Fruit fly (Drosophila melanogaster) whole organism, embryonic: ENCODE measurements around the gene CG14818.

Source experiments
- Abd-B ChIP-seq: fragments of 200-800 bp; sonication (Bioruptor generic); optimal IDR thresholded peaks from 2 replicates; lab custom pipeline; 2018; ENCODE audit warnings: missing biosample characterization, mild to moderate bottlenecking, missing genetic modification characterization, moderate library complexity
- B-H2 ChIP-seq: fragments of 200-800 bp; sonication (Bioruptor generic); optimal IDR thresholded peaks from 2 replicates; lab custom pipeline; 2018; ENCODE audit warnings: missing biosample characterization, mild to moderate bottlenecking, missing genetic modification characterization
- CG10274 ChIP-seq: fragments of 200-800 bp; sonication (Bioruptor generic); optimal IDR thresholded peaks from 3 replicates; lab custom pipeline; 2017; ENCODE audit warnings: missing biosample characterization, mild to moderate bottlenecking, missing genetic modification characterization
- CG10462 ChIP-seq: fragments of 200-800 bp; sonication (Bioruptor generic); optimal IDR thresholded peaks from 2 replicates; lab custom pipeline; 2016; ENCODE audit warnings: missing biosample characterization, missing genetic modification characterization
- CG11085 ChIP-seq: fragments of 200-800 bp; sonication (Bioruptor generic); IDR thresholded peaks from 2 replicates; pipeline ENCODE4 v1.3.6; 2022; ENCODE audit warnings: missing biosample characterization, missing genetic modification characterization
- CG11695 ChIP-seq: fragments of 200-800 bp; sonication (Bioruptor generic); IDR thresholded peaks from 3 replicates; pipeline ENCODE4 v1.3.6; 2022; ENCODE audit warnings: missing biosample characterization, missing genetic modification characterization
- CG12942 ChIP-seq: fragments of 200-800 bp; sonication (Bioruptor generic); optimal IDR thresholded peaks from 3 replicates; lab custom pipeline; 2016; ENCODE audit warnings: missing biosample characterization, missing genetic modification characterization
- CG13296 ChIP-seq: fragments of 200-800 bp; sonication (Bioruptor generic); optimal IDR thresholded peaks from 3 replicates; lab custom pipeline; 2018; ENCODE audit warnings: missing biosample characterization, mild to moderate bottlenecking, missing genetic modification characterization
- CG13624 ChIP-seq: fragments of 200-800 bp; sonication (Bioruptor generic); optimal IDR thresholded peaks from 2 replicates; lab custom pipeline; 2016; ENCODE audit warnings: missing biosample characterization, missing genetic modification characterization
- CG15269 ChIP-seq: fragments of 200-800 bp; sonication (Bioruptor generic); optimal IDR thresholded peaks from 2 replicates; lab custom pipeline; 2018; ENCODE audit warnings: missing biosample characterization, mild to moderate bottlenecking, missing genetic modification characterization, moderate library complexity
- CG15514 ChIP-seq: fragments of 200-800 bp; sonication (Bioruptor generic); optimal IDR thresholded peaks from 3 replicates; lab custom pipeline; 2017; ENCODE audit warnings: missing biosample characterization, missing genetic modification characterization, mild to moderate bottlenecking, moderate library complexity, missing genetic modification reagents
- CG16813 ChIP-seq: fragments of 200-800 bp; sonication (Bioruptor generic); IDR thresholded peaks from 3 replicates; pipeline ENCODE4 v1.3.6; 2022; ENCODE audit warnings: missing biosample characterization, missing genetic modification characterization; ENCODE audit not compliant: partially characterized antibody
- CG17385 ChIP-seq: fragments of 200-800 bp; sonication (Bioruptor generic); optimal IDR thresholded peaks from 3 replicates; lab custom pipeline; 2018; ENCODE audit warnings: missing biosample characterization, mild to moderate bottlenecking, missing genetic modification characterization
- CG2202 ChIP-seq: fragments of 200-800 bp; sonication (Bioruptor generic); optimal IDR thresholded peaks from 2 replicates; lab custom pipeline; 2018; ENCODE audit warnings: missing biosample characterization, mild to moderate bottlenecking, missing genetic modification characterization
- CG2712 ChIP-seq: fragments of 200-800 bp; optimal IDR thresholded peaks from 3 replicates; lab custom pipeline; 2019; ENCODE audit warnings: missing biosample characterization, mild to moderate bottlenecking, missing genetic modification characterization, moderate library complexity
- CG3281 ChIP-seq: fragments of 200-800 bp; sonication (Bioruptor generic); optimal IDR thresholded peaks from 3 replicates; lab custom pipeline; 2017; ENCODE audit warnings: missing biosample characterization, mild to moderate bottlenecking, missing genetic modification characterization
- CG6254 ChIP-seq: fragments of 200-800 bp; sonication (Bioruptor generic); optimal IDR thresholded peaks from 3 replicates; lab custom pipeline; 2017; ENCODE audit warnings: mild to moderate bottlenecking, missing biosample characterization, missing genetic modification reagents, missing genetic modification characterization
- CG6689 ChIP-seq: fragments of 200-800 bp; sonication (Bioruptor generic); IDR thresholded peaks from 2 replicates; pipeline ENCODE4 v1.3.6; 2022; ENCODE audit warnings: missing biosample characterization, missing genetic modification characterization
- CG6765 ChIP-seq: fragments of 200-800 bp; sonication (Bioruptor generic); optimal IDR thresholded peaks from 3 replicates; lab custom pipeline; 2017; ENCODE audit warnings: missing biosample characterization, mild to moderate bottlenecking, missing genetic modification characterization
- CG7987 ChIP-seq: fragments of 200-800 bp; sonication (Bioruptor generic); optimal IDR thresholded peaks from 2 replicates; lab custom pipeline; 2018; ENCODE audit warnings: missing biosample characterization, mild to moderate bottlenecking, missing genetic modification characterization, moderate library complexity
- CG9437 ChIP-seq: fragments of 200-800 bp; sonication (Bioruptor generic); optimal IDR thresholded peaks from 2 replicates; lab custom pipeline; 2018; ENCODE audit warnings: missing biosample characterization, mild to moderate bottlenecking, missing genetic modification characterization
- Dek ChIP-seq: fragments of 200-800 bp; sonication (Bioruptor generic); optimal IDR thresholded peaks from 3 replicates; lab custom pipeline; 2019; ENCODE audit warnings: missing biosample characterization, mild to moderate bottlenecking, missing genetic modification characterization, moderate library complexity
- ERR ChIP-seq: fragments of 200-800 bp; sonication (Bioruptor generic); optimal IDR thresholded peaks from 2 replicates; lab custom pipeline; 2016; ENCODE audit warnings: missing biosample characterization, missing genetic modification characterization
- Elba2 ChIP-seq: fragments of 200-800 bp; sonication (Bioruptor generic); optimal IDR thresholded peaks from 3 replicates; lab custom pipeline; 2016; ENCODE audit warnings: missing biosample characterization, missing genetic modification characterization
- Fer3 ChIP-seq: fragments of 200-800 bp; sonication (Bioruptor generic); optimal IDR thresholded peaks from 2 replicates; lab custom pipeline; 2018; ENCODE audit warnings: missing biosample characterization, mild to moderate bottlenecking, missing genetic modification characterization, moderate library complexity
- Gsc ChIP-seq: fragments of 200-800 bp; sonication (Bioruptor generic); IDR thresholded peaks from 2 replicates; pipeline ENCODE4 v1.3.6; 2022; ENCODE audit warnings: missing biosample characterization, missing genetic modification characterization
- HLH3B ChIP-seq: fragments of 200-800 bp; sonication (Bioruptor generic); IDR thresholded peaks from 2 replicates; pipeline ENCODE4 v1.3.6; 2022; ENCODE audit warnings: missing biosample characterization, missing genetic modification characterization
- HLH54F ChIP-seq: fragments of 200-800 bp; sonication (Bioruptor generic); optimal IDR thresholded peaks from 3 replicates; lab custom pipeline; 2016; ENCODE audit warnings: missing biosample characterization, missing genetic modification characterization
- HLHmδ ChIP-seq: fragments of 200-800 bp; sonication (Bioruptor generic); optimal IDR thresholded peaks from 2 replicates; lab custom pipeline; 2018; ENCODE audit warnings: missing biosample characterization, mild to moderate bottlenecking, missing genetic modification characterization, moderate library complexity
- Hr51 ChIP-seq, 2 experiments: fragments of 200-800 bp; sonication (Bioruptor generic); optimal IDR thresholded peaks; 2 replicates in 1 of 2; 3 replicates in 1 of 2; lab custom pipeline; 2016 to 2018; ENCODE audit warnings: missing biosample characterization in 2 of 2, missing genetic modification characterization in 2 of 2, mild to moderate bottlenecking in 1 of 2, moderate library complexity in 1 of 2
- Nf-YC ChIP-seq: fragments of 200-800 bp; optimal IDR thresholded peaks from 3 replicates; lab custom pipeline; 2019; ENCODE audit warnings: missing biosample characterization, mild to moderate bottlenecking, missing genetic modification characterization, moderate library complexity
- Oli ChIP-seq: fragments of 200-800 bp; sonication (Bioruptor generic); optimal IDR thresholded peaks from 2 replicates; lab custom pipeline; 2018; ENCODE audit warnings: missing biosample characterization, mild to moderate bottlenecking, missing genetic modification characterization, moderate library complexity
- Scr ChIP-seq: fragments of 200-800 bp; sonication (Bioruptor generic); IDR thresholded peaks from 2 replicates; pipeline ENCODE4 v1.3.6; 2022; ENCODE audit warnings: missing biosample characterization, missing genetic modification characterization; ENCODE audit not compliant: partially characterized antibody
- Xbp1 ChIP-seq: fragments of 200-800 bp; sonication (Bioruptor generic); optimal IDR thresholded peaks from 3 replicates; lab custom pipeline; 2016; ENCODE audit warnings: missing biosample characterization, mild to moderate bottlenecking, missing genetic modification characterization
- Xrp1 ChIP-seq: fragments of 200-800 bp; sonication (Bioruptor generic); IDR thresholded peaks from 2 replicates; pipeline ENCODE4 v1.3.6; 2022; ENCODE audit warnings: missing biosample characterization, missing genetic modification characterization
- ase ChIP-seq: fragments of 200-800 bp; sonication (Bioruptor generic); IDR thresholded peaks from 3 replicates; pipeline ENCODE4 v1.3.6; 2022; ENCODE audit warnings: missing biosample characterization, missing genetic modification characterization
- chif ChIP-seq, 2 experiments: fragments of 200-800 bp; sonication (Bioruptor generic); optimal IDR thresholded peaks; 3 replicates each; lab custom pipeline; 2016; ENCODE audit warnings: missing biosample characterization in 2 of 2, missing genetic modification characterization in 2 of 2
- chn ChIP-seq: fragments of 200-800 bp; sonication (Bioruptor generic); optimal IDR thresholded peaks from 2 replicates; lab custom pipeline; 2016; ENCODE audit warnings: missing biosample characterization, missing genetic modification characterization
- dysf ChIP-seq: fragments of 200-800 bp; sonication (Bioruptor generic); IDR thresholded peaks from 3 replicates; pipeline ENCODE4 v1.3.6; 2022; ENCODE audit warnings: missing biosample characterization, missing genetic modification characterization
- hth ChIP-seq: fragments of >200 bp; optimal IDR thresholded peaks from 2 replicates; lab custom pipeline; 2017; ENCODE audit warnings: inconsistent platforms
- ind ChIP-seq: fragments of 200-800 bp; sonication (Bioruptor generic); optimal IDR thresholded peaks from 3 replicates; lab custom pipeline; 2016; ENCODE audit warnings: missing biosample characterization, missing genetic modification characterization
- insv ChIP-seq, 2 experiments: fragments of 200-800 bp; sonication (Bioruptor generic); optimal IDR thresholded peaks; 3 replicates each; lab custom pipeline; 2016 to 2018; ENCODE audit warnings: missing biosample characterization in 2 of 2, missing genetic modification characterization in 2 of 2
- knrl ChIP-seq: fragments of 200-800 bp; sonication (Bioruptor generic); IDR thresholded peaks from 3 replicates; pipeline ENCODE4 v1.3.6; 2022; ENCODE audit warnings: missing biosample characterization, missing genetic modification characterization; ENCODE audit not compliant: partially characterized antibody
- lbe ChIP-seq: fragments of 200-800 bp; sonication (Bioruptor generic); optimal IDR thresholded peaks from 2 replicates; lab custom pipeline; 2016; ENCODE audit warnings: missing biosample characterization, mild to moderate bottlenecking, missing genetic modification characterization
- lilli ChIP-seq: fragments of 200-800 bp; sonication (Bioruptor generic); optimal IDR thresholded peaks from 3 replicates; lab custom pipeline; 2016; ENCODE audit warnings: missing biosample characterization, missing genetic modification characterization
- mirr ChIP-seq: fragments of 200-800 bp; sonication (Bioruptor generic); optimal IDR thresholded peaks from 3 replicates; lab custom pipeline; 2018; ENCODE audit warnings: missing biosample characterization, mild to moderate bottlenecking, missing genetic modification characterization
- pita ChIP-seq: fragments of 200-800 bp; sonication (Bioruptor generic); optimal IDR thresholded peaks from 2 replicates; lab custom pipeline; 2017; ENCODE audit warnings: missing biosample characterization, mild to moderate bottlenecking, missing genetic modification characterization
- pzg ChIP-seq: fragments of 200-800 bp; sonication (Bioruptor generic); optimal IDR thresholded peaks from 3 replicates; lab custom pipeline; 2018; ENCODE audit warnings: missing biosample characterization, mild to moderate bottlenecking, missing genetic modification characterization, moderate library complexity
- so ChIP-seq: fragments of 200-800 bp; sonication (Bioruptor generic); IDR thresholded peaks from 3 replicates; pipeline ENCODE4 v1.3.6; 2022; ENCODE audit warnings: missing biosample characterization, missing genetic modification characterization
- sug ChIP-seq: fragments of 200-800 bp; optimal IDR thresholded peaks from 2 replicates; lab custom pipeline; 2019; ENCODE audit warnings: missing biosample characterization, mild to moderate bottlenecking, missing genetic modification characterization, moderate library complexity

CG14818 gene

dm6 chrX:1880139-1880556 is 574 bp upstream of the CG14818 start, which contains the start of gene Coa8:
Gene Coa8 (plus strand): TSS chrX:1880282.
- TF ChIP-seq CG17385 (GFP tag; lab: Kevin White, UChicago): peak; percentile 31
- peak; percentile 31 for TF ChIP-seq CG13296 (GFP tag; lab: Kevin White, UChicago)
- 0 out of 2 replicates have a peak, but pooled peaks have one; percentile 14 for TF ChIP-seq CG11085
- peak; percentile 63; the same call in 2 of the 3 replicates for TF ChIP-seq dysf (GFP tag; lab: Robert Waterston, UW)
- peak; percentile 56 for TF ChIP-seq Xbp1 (GFP tag; lab: Kevin White, UChicago)
- peak in 1 of 2 experiments; percentile 34 for TF ChIP-seq Hr51 (GFP tag; optimal IDR thresholded peaks at IDR 0.05; lab: Kevin White, UChicago)
- no peak for TF ChIP-seq ase (GFP tag; lab: Robert Waterston, UW)
- TF ChIP-seq CG3281 (GFP tag; lab: Kevin White, UChicago): peak; percentile 21
- TF ChIP-seq CG11695 (GFP tag; lab: Robert Waterston, UW): peak; percentile 49; the same call in 2 of the 3 replicates
- TF ChIP-seq ERR: peak; percentile 23
- no peak for TF ChIP-seq HLHmδ
- peak in 1 of 2 experiments; percentile 25 for TF ChIP-seq insv (GFP tag; optimal IDR thresholded peaks at IDR 0.05; lab: Kevin White, UChicago)
- peak; percentile 34 for TF ChIP-seq chn (GFP tag; lab: Kevin White, UChicago)
- peak; percentile 55 for TF ChIP-seq CG15269 (tag; lab: Kevin White, UChicago)
- peak; percentile 11 for TF ChIP-seq Scr (GFP tag; lab: Robert Waterston, UW)
- TF ChIP-seq pzg (GFP tag; lab: Kevin White, UChicago): peak; percentile 46
- TF ChIP-seq ind (GFP tag; lab: Kevin White, UChicago): peak; percentile 56
- TF ChIP-seq Dek (tag; lab: Kevin White, UChicago): peak; percentile 5
- 0 out of 3 replicates have a peak, but pooled peaks have one; percentile 44 for TF ChIP-seq so (GFP tag; lab: Robert Waterston, UW)
- TF ChIP-seq chif (GFP tag; optimal IDR thresholded peaks at IDR 0.05; lab: Kevin White, UChicago): peak in 1 of 2 experiments; percentile 5
- peak; percentile 53 for TF ChIP-seq lilli (GFP tag; lab: Kevin White, UChicago)
- TF ChIP-seq CG7987 (GFP tag; lab: Kevin White, UChicago): no peak
- peak; percentile 11 for TF ChIP-seq CG9437 (GFP tag; lab: Kevin White, UChicago)
- peak; percentile 17 for TF ChIP-seq CG6765 (GFP tag; lab: Kevin White, UChicago)
- TF ChIP-seq CG12942: peak; percentile 23
- no peak for TF ChIP-seq hth (lab: Kevin White, UChicago)
- no peak for TF ChIP-seq CG6254 (GFP tag; lab: Kevin White, UChicago)
- TF ChIP-seq CG10462 (GFP tag; lab: Kevin White, UChicago): no peak
- peak; percentile 42 for TF ChIP-seq CG16813 (GFP tag; lab: Robert Waterston, UW)
- no peak for TF ChIP-seq CG2202 (tag; lab: Kevin White, UChicago)
- peak; percentile 24 for TF ChIP-seq Fer3
- TF ChIP-seq sug: peak; percentile 33
- TF ChIP-seq Gsc (GFP tag; lab: Robert Waterston, UW): no peak
- peak; percentile 31 for TF ChIP-seq Nf-YC (tag; lab: Kevin White, UChicago)
- TF ChIP-seq CG2712 (tag; lab: Kevin White, UChicago): peak; percentile 22
- TF ChIP-seq CG10274: peak; percentile 19
- peak; percentile 22 for TF ChIP-seq Elba2 (GFP tag; lab: Kevin White, UChicago)
- peak; percentile 17 for TF ChIP-seq Oli (tag; lab: Kevin White, UChicago)
- TF ChIP-seq knrl (GFP tag; lab: Robert Waterston, UW): peak; percentile 63; the same call in 2 of the 3 replicates
- peak; percentile 43 for TF ChIP-seq HLH54F
- TF ChIP-seq pita (GFP tag; lab: Kevin White, UChicago): no peak
- peak; percentile 25; the same call in 1 of the 2 replicates for TF ChIP-seq CG6689
- peak; percentile 17 for TF ChIP-seq Abd-B
- no peak for TF ChIP-seq lbe (GFP tag; lab: Kevin White, UChicago)
- TF ChIP-seq B-H2 (GFP tag; lab: Kevin White, UChicago): peak; percentile 9
- peak; percentile 32 for TF ChIP-seq mirr (GFP tag; lab: Kevin White, UChicago)
- TF ChIP-seq CG13624: peak; percentile 40
- TF ChIP-seq Xrp1 (GFP tag; lab: Robert Waterston, UW): peak; percentile 44
- no peak for TF ChIP-seq HLH3B (GFP tag; lab: Robert Waterston, UW)
- TF ChIP-seq CG15514: peak; percentile 53
